Worm (Caenorhabditis elegans): Measurements from ENCODE around the gene F32D1.7.

ce11 chrV:4360018-4360417, 16.0 kb downstream of the F32D1.7 start:
- no peak for TF ChIP-seq elt-1 (tag; optimal IDR thresholded peaks at IDR 0.05; ENCODE audit: borderline replicate concordance, insufficient read depth)
- TF ChIP-seq M03D4.4 (tag; optimal IDR thresholded peaks at IDR 0.05): no peak
- TF ChIP-seq unc-62 (GFP tag; optimal IDR thresholded peaks at IDR 0.05): peak; percentile 42
- TF ChIP-seq snpc-4 (tag; optimal IDR thresholded peaks at IDR 0.05): no peak
- no peak for TF ChIP-seq unc-39 (tag; optimal IDR thresholded peaks at IDR 0.05)
- no peak for TF ChIP-seq drap-1 (GFP tag; optimal IDR thresholded peaks at IDR 0.05)
- TF ChIP-seq elt-3 (tag; optimal IDR thresholded peaks at IDR 0.05): no peak
- no peak for TF ChIP-seq lin-13 (tag; optimal IDR thresholded peaks at IDR 0.05)
- TF ChIP-seq tbx-8 (GFP tag; optimal IDR thresholded peaks at IDR 0.05): no peak
- no peak for TF ChIP-seq ham-2 (GFP tag; optimal IDR thresholded peaks at IDR 0.05)
- TF ChIP-seq bed-3 (GFP tag; optimal IDR thresholded peaks at IDR 0.05): no peak
